Worm (Caenorhabditis elegans) whole organism, late embryonic: ENCODE data around the gene acd-3.

ENCODE experiments used
- ama-1 ChIP-seq: fragments of 150-350 bp; optimal IDR thresholded peaks from 2 replicates; lab custom pipeline; 2014
- ceh-9 ChIP-seq: sonication (generic microtip); optimal IDR thresholded peaks from 2 replicates; lab custom pipeline; 2016; ENCODE audit warnings: mild to moderate bottlenecking, missing genetic modification characterization, inconsistent platforms, missing compliant biosample characterization
- fkh-10 ChIP-seq: fragments of 150-350 bp; optimal IDR thresholded peaks from 2 replicates; lab custom pipeline; 2014; ENCODE audit warnings: missing biosample characterization, missing genetic modification reagents, missing genetic modification characterization
- nhr-11 ChIP-seq: fragments of 150-350 bp; optimal IDR thresholded peaks from 2 replicates; lab custom pipeline; 2014; ENCODE audit warnings: missing biosample characterization, missing genetic modification characterization

- TF ChIP-seq fkh-10 = no peak
- no peak for TF ChIP-seq nhr-11
- TF ChIP-seq ama-1 (lab: Kevin White, UChicago) = no peak
- no peak for TF ChIP-seq ceh-9 (tag; lab: Kevin White, UChicago)
Observed at ce11 chrX:14810718-14811117, 38.4 kb upstream of the acd-3 start, which contains the start of gene atf-4.
